Worm (Caenorhabditis elegans) whole organism, early embryonic: Measurements from ENCODE around the gene T04G9.6.

Experiments
- F13C5.2 ChIP-seq: sonication (generic microtip); optimal IDR thresholded peaks from 2 replicates; lab custom pipeline; 2017; ENCODE audit warnings: mild to moderate bottlenecking, missing genetic modification characterization, inconsistent platforms, missing compliant biosample characterization
- aly-1 ChIP-seq: sonication (generic microtip); optimal IDR thresholded peaks from 2 replicates; lab custom pipeline; 2016; ENCODE audit warnings: missing genetic modification characterization, missing compliant biosample characterization
- ama-1 ChIP-seq: fragments of 150-350 bp; optimal IDR thresholded peaks from 2 replicates; lab custom pipeline; 2014
- ceh-13 ChIP-seq: fragments of 200-800 bp; sonication (Bioruptor generic); optimal IDR thresholded peaks from 2 replicates; lab custom pipeline; 2018; ENCODE audit warnings: mild to moderate bottlenecking, missing genetic modification characterization, missing compliant biosample characterization
- ceh-36 ChIP-seq: sonication (generic microtip); optimal IDR thresholded peaks from 2 replicates; lab custom pipeline; 2016; ENCODE audit warnings: missing genetic modification characterization, inconsistent platforms, missing compliant biosample characterization
- flt-1 ChIP-seq: fragments of 200-800 bp; sonication (Bioruptor generic); IDR thresholded peaks from 2 replicates; pipeline ENCODE4 v1.3.6; 2022; ENCODE audit warnings: missing genetic modification characterization, missing compliant biosample characterization
- hnd-1 ChIP-seq: sonication (generic microtip); optimal IDR thresholded peaks from 2 replicates; lab custom pipeline; 2016; ENCODE audit warnings: missing genetic modification characterization, missing compliant biosample characterization
- scrt-1 ChIP-seq: fragments of 200-800 bp; sonication (Bioruptor generic); IDR thresholded peaks from 2 replicates; pipeline ENCODE4 v1.3.6; 2022; ENCODE audit warnings: missing genetic modification characterization, missing compliant biosample characterization
- sea-1 ChIP-seq: fragments of 200-800 bp; sonication (Bioruptor generic); conservative IDR thresholded peaks from 2 replicates; pipeline ENCODE4 v1.3.6; 2022; ENCODE audit warnings: missing genetic modification characterization, missing compliant biosample characterization
- tbx-11 ChIP-seq: fragments of 200-800 bp; sonication (Bioruptor generic); IDR thresholded peaks from 2 replicates; pipeline ENCODE4 v1.3.6; 2022; ENCODE audit warnings: missing genetic modification characterization, missing compliant biosample characterization
- tra-4 ChIP-seq: sonication (generic microtip); optimal IDR thresholded peaks from 2 replicates; lab custom pipeline; 2017; ENCODE audit warnings: missing genetic modification characterization, missing compliant biosample characterization

- no peak for TF ChIP-seq ama-1 (lab: Kevin White, UChicago)
- no peak for TF ChIP-seq ceh-36 (tag; lab: Kevin White, UChicago)
- TF ChIP-seq aly-1 (tag; lab: Kevin White, UChicago): no peak
- TF ChIP-seq tra-4 (tag; lab: Kevin White, UChicago): no peak
- no peak for TF ChIP-seq tbx-11 (GFP tag; lab: Robert Waterston, UW)
- no peak for TF ChIP-seq hnd-1 (tag; lab: Kevin White, UChicago)
- no peak for TF ChIP-seq flt-1 (GFP tag; lab: Robert Waterston, UW)
- no peak for TF ChIP-seq F13C5.2 (tag; lab: Kevin White, UChicago)
- no peak for TF ChIP-seq scrt-1
- TF ChIP-seq ceh-13 (GFP tag; lab: Kevin White, UChicago): no peak
- no peak for TF ChIP-seq sea-1 (GFP tag; lab: Robert Waterston, UW)
Observed at ce11 chrX:830185-830584, 45.4 kb upstream of the T04G9.6 start.
